Fruit fly (Drosophila melanogaster) S2 (cell line): ENCODE results near the gene RNF220.

Source experiments
- CG8478 ChIP-seq: fragments of >200 bp; optimal IDR thresholded peaks from 2 replicates; lab custom pipeline; 2018
- CTCF ChIP-seq, 2 experiments: fragments of >200 bp; optimal IDR thresholded peaks; 2 replicates each; lab custom pipeline; 2018

DNA sequence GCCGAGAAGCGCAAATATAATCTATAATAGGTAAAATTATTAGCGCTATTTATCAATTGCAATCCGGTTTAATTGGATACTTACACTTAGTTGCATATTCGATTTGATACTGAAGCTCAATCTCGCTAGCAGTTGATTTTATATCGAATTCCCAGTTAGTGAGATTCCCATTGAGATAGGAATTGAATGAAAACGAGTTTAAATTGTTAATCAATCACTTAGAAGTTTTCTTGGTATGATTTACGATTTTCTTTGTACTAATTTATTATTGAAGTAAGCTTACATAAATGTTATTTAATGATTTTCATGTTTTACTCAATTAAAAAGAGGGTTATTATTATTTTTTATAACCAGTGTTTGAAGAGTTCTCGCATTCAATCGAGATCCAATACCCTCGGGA lies 43.4 kb upstream of the RNF220 start, which contains the start of gene CG43092:
- TF ChIP-seq CG8478 (lab: Kevin White, UChicago) (no peak), CTCF (optimal IDR thresholded peaks at IDR 0.05; lab: Kevin White, UChicago) (no peak)
